Fruit fly (Drosophila melanogaster) whole organism, embryonic: ENCODE measurements around the gene CG15406.

ENCODE experiments used
- CG10979 ChIP-seq: fragments of 200-800 bp; sonication (Bioruptor generic); optimal IDR thresholded peaks from 2 replicates; lab custom pipeline; 2018; ENCODE audit warnings: missing biosample characterization, mild to moderate bottlenecking, missing genetic modification characterization, moderate library complexity
- CG11247 ChIP-seq: fragments of 200-800 bp; sonication (Bioruptor generic); IDR thresholded peaks from 2 replicates; pipeline ENCODE4 v1.3.6; 2022; ENCODE audit warnings: missing biosample characterization, missing genetic modification characterization
- CG11696 ChIP-seq: fragments of 200-800 bp; sonication (Bioruptor generic); IDR thresholded peaks from 2 replicates; pipeline ENCODE4 v1.3.6; 2022; ENCODE audit warnings: missing biosample characterization, missing genetic modification characterization
- CG12769 ChIP-seq: fragments of 200-800 bp; sonication (Bioruptor generic); optimal IDR thresholded peaks from 2 replicates; lab custom pipeline; 2019; ENCODE audit warnings: missing biosample characterization, mild to moderate bottlenecking, missing genetic modification characterization, moderate library complexity
- CG14441 ChIP-seq: fragments of 200-800 bp; sonication (Bioruptor generic); IDR thresholded peaks from 2 replicates; pipeline ENCODE4 v1.3.6; 2022; ENCODE audit warnings: missing biosample characterization, missing genetic modification characterization
- CG15696 ChIP-seq: fragments of 200-800 bp; sonication (Bioruptor generic); optimal IDR thresholded peaks from 2 replicates; lab custom pipeline; 2019; ENCODE audit warnings: missing biosample characterization, mild to moderate bottlenecking, missing genetic modification characterization, moderate library complexity
- CG2202 ChIP-seq: fragments of 200-800 bp; sonication (Bioruptor generic); optimal IDR thresholded peaks from 2 replicates; lab custom pipeline; 2018; ENCODE audit warnings: missing biosample characterization, mild to moderate bottlenecking, missing genetic modification characterization
- CG30403 ChIP-seq: fragments of 200-800 bp; sonication (Bioruptor generic); optimal IDR thresholded peaks from 3 replicates; lab custom pipeline; 2016; ENCODE audit warnings: missing biosample characterization, missing genetic modification characterization
- CG4404 ChIP-seq: fragments of 200-800 bp; sonication (Bioruptor generic); IDR thresholded peaks from 2 replicates; pipeline ENCODE4 v1.3.6; 2022; ENCODE audit warnings: missing biosample characterization, missing genetic modification characterization
- CG8089 ChIP-seq: fragments of 200-800 bp; sonication (Bioruptor generic); optimal IDR thresholded peaks from 3 replicates; lab custom pipeline; 2016; ENCODE audit warnings: missing biosample characterization, missing genetic modification characterization
- CG9215 ChIP-seq: fragments of 200-800 bp; sonication (Bioruptor generic); IDR thresholded peaks from 2 replicates; pipeline ENCODE4 v1.3.6; 2022; ENCODE audit warnings: missing biosample characterization, missing genetic modification characterization
- Chrac-16 ChIP-seq: fragments of 200-800 bp; sonication (Bioruptor generic); optimal IDR thresholded peaks from 3 replicates; lab custom pipeline; 2016; ENCODE audit warnings: missing biosample characterization, missing genetic modification characterization
- D ChIP-seq, 2 experiments: fragments of 200-800 bp in 1 of 2; fragments of >200 bp in 1 of 2; sonication (Bioruptor generic) in 1 of 2; optimal IDR thresholded peaks; 2 replicates in 1 of 2; 3 replicates in 1 of 2; lab custom pipeline; 2017; ENCODE audit warnings: mild to moderate bottlenecking in 1 of 2, missing biosample characterization in 1 of 2, missing genetic modification characterization in 1 of 2, missing genetic modification reagents in 1 of 2
- Dad ChIP-seq: fragments of 200-800 bp; sonication (Bioruptor generic); optimal IDR thresholded peaks from 3 replicates; lab custom pipeline; 2016; ENCODE audit warnings: missing biosample characterization, missing genetic modification characterization
- HLHmδ ChIP-seq: fragments of 200-800 bp; sonication (Bioruptor generic); optimal IDR thresholded peaks from 2 replicates; lab custom pipeline; 2018; ENCODE audit warnings: missing biosample characterization, mild to moderate bottlenecking, missing genetic modification characterization, moderate library complexity
- Hr39 ChIP-seq: fragments of >200 bp; optimal IDR thresholded peaks from 2 replicates; lab custom pipeline; 2017
- Med ChIP-seq: fragments of 200-800 bp; sonication (Bioruptor generic); peaks from one replicate; lab custom pipeline; 2016; ENCODE audit warnings: missing biosample characterization, missing genetic modification characterization, mild to moderate bottlenecking, inconsistent platforms, moderate library complexity
- Nf-YB ChIP-seq: fragments of 200-800 bp; sonication (Bioruptor generic); optimal IDR thresholded peaks from 3 replicates; lab custom pipeline; 2019; ENCODE audit warnings: missing biosample characterization, mild to moderate bottlenecking, missing genetic modification characterization, moderate library complexity
- Nf-YC ChIP-seq: fragments of 200-800 bp; optimal IDR thresholded peaks from 3 replicates; lab custom pipeline; 2019; ENCODE audit warnings: missing biosample characterization, mild to moderate bottlenecking, missing genetic modification characterization, moderate library complexity
- Optix ChIP-seq: fragments of 200-800 bp; sonication (Bioruptor generic); IDR thresholded peaks from 3 replicates; pipeline ENCODE4 v1.3.6; 2022; ENCODE audit warnings: missing biosample characterization, missing genetic modification characterization
- Pdp1 ChIP-seq, 2 experiments: fragments of 200-800 bp; sonication (Bioruptor generic); optimal IDR thresholded peaks; 3 replicates each; lab custom pipeline; 2016; ENCODE audit warnings: missing biosample characterization in 2 of 2, missing genetic modification characterization in 2 of 2, mild to moderate bottlenecking in 1 of 2, moderate library complexity in 1 of 2
- Taf1 ChIP-seq: fragments of 200-800 bp; sonication (Bioruptor generic); IDR thresholded peaks from 2 replicates; pipeline ENCODE4 v1.3.6; 2022; ENCODE audit warnings: missing biosample characterization, missing genetic modification characterization
- Vsx1 ChIP-seq: fragments of 200-800 bp; sonication (Bioruptor generic); optimal IDR thresholded peaks from 2 replicates; lab custom pipeline; 2017; ENCODE audit warnings: missing biosample characterization, mild to moderate bottlenecking, missing genetic modification characterization, missing genetic modification reagents
- ac ChIP-seq: fragments of 200-800 bp; sonication (Bioruptor generic); optimal IDR thresholded peaks from 3 replicates; lab custom pipeline; 2017; ENCODE audit warnings: missing biosample characterization, mild to moderate bottlenecking, missing genetic modification characterization
- bbx ChIP-seq: fragments of 200-800 bp; sonication (Bioruptor generic); IDR thresholded peaks from 2 replicates; pipeline ENCODE4 v1.3.6; 2022; ENCODE audit warnings: missing biosample characterization, missing genetic modification characterization; ENCODE audit not compliant: partially characterized antibody
- bigmax ChIP-seq: fragments of 200-800 bp; sonication (Bioruptor generic); optimal IDR thresholded peaks from 2 replicates; lab custom pipeline; 2018; ENCODE audit warnings: missing biosample characterization, mild to moderate bottlenecking, missing genetic modification characterization
- chif ChIP-seq, 2 experiments: fragments of 200-800 bp; sonication (Bioruptor generic); optimal IDR thresholded peaks; 3 replicates each; lab custom pipeline; 2016; ENCODE audit warnings: missing biosample characterization in 2 of 2, missing genetic modification characterization in 2 of 2
- chinmo ChIP-seq: fragments of 200-800 bp; sonication (Bioruptor generic); IDR thresholded peaks from 4 replicates; pipeline ENCODE4 v1.3.6; 2022; ENCODE audit warnings: missing biosample characterization, missing genetic modification characterization; ENCODE audit not compliant: partially characterized antibody
- ci ChIP-seq: fragments of 200-800 bp; sonication (Bioruptor generic); IDR thresholded peaks from 3 replicates; pipeline ENCODE4 v1.3.6; 2022; ENCODE audit warnings: missing biosample characterization, missing genetic modification characterization
- crol ChIP-seq: fragments of 200-800 bp; sonication (Bioruptor generic); IDR thresholded peaks from 2 replicates; pipeline ENCODE4 v1.3.6; 2022; ENCODE audit warnings: missing biosample characterization, missing genetic modification characterization
- cwo ChIP-seq: fragments of 200-800 bp; sonication (Bioruptor generic); optimal IDR thresholded peaks from 3 replicates; lab custom pipeline; 2017; ENCODE audit warnings: missing biosample characterization, missing genetic modification characterization, mild to moderate bottlenecking, moderate library complexity, missing genetic modification reagents
- emc ChIP-seq: fragments of 200-800 bp; sonication (Bioruptor generic); optimal IDR thresholded peaks from 2 replicates; lab custom pipeline; 2016; ENCODE audit warnings: missing biosample characterization, missing genetic modification characterization
- esg ChIP-seq: fragments of 200-800 bp; sonication (Bioruptor generic); conservative IDR thresholded peaks from 2 replicates; pipeline ENCODE4 v1.3.6; 2022; ENCODE audit warnings: missing biosample characterization, missing genetic modification characterization
- exex ChIP-seq: fragments of 200-800 bp; sonication (Bioruptor generic); optimal IDR thresholded peaks from 4 replicates; lab custom pipeline; 2018; ENCODE audit warnings: missing biosample characterization, mild to moderate bottlenecking, missing genetic modification characterization, moderate library complexity
- grau ChIP-seq: fragments of 200-800 bp; optimal IDR thresholded peaks from 3 replicates; lab custom pipeline; 2019; ENCODE audit warnings: missing biosample characterization, mild to moderate bottlenecking, missing genetic modification characterization, moderate library complexity
- lab ChIP-seq: fragments of 200-800 bp; sonication (Bioruptor generic); optimal IDR thresholded peaks from 3 replicates; lab custom pipeline; 2017; ENCODE audit warnings: missing biosample characterization, missing genetic modification characterization, mild to moderate bottlenecking, moderate library complexity, missing genetic modification reagents
- mirr ChIP-seq: fragments of 200-800 bp; sonication (Bioruptor generic); optimal IDR thresholded peaks from 3 replicates; lab custom pipeline; 2018; ENCODE audit warnings: missing biosample characterization, mild to moderate bottlenecking, missing genetic modification characterization
- nom ChIP-seq: fragments of 200-800 bp; sonication (Bioruptor generic); optimal IDR thresholded peaks from 2 replicates; lab custom pipeline; 2017; ENCODE audit warnings: missing biosample characterization, missing genetic modification characterization, mild to moderate bottlenecking, moderate library complexity, missing genetic modification reagents
- org-1 ChIP-seq: fragments of 200-800 bp; sonication (Bioruptor generic); optimal IDR thresholded peaks from 2 replicates; lab custom pipeline; 2017; ENCODE audit warnings: missing biosample characterization, missing genetic modification characterization
- pita ChIP-seq: fragments of 200-800 bp; sonication (Bioruptor generic); optimal IDR thresholded peaks from 2 replicates; lab custom pipeline; 2017; ENCODE audit warnings: missing biosample characterization, mild to moderate bottlenecking, missing genetic modification characterization
- repo ChIP-seq: fragments of 200-800 bp; sonication (Bioruptor generic); optimal IDR thresholded peaks from 2 replicates; lab custom pipeline; 2016; ENCODE audit warnings: missing biosample characterization, missing genetic modification characterization
- run ChIP-seq: fragments of 200-800 bp; sonication (Bioruptor generic); optimal IDR thresholded peaks from 3 replicates; lab custom pipeline; 2018; ENCODE audit warnings: missing biosample characterization, mild to moderate bottlenecking, missing genetic modification characterization
- salm ChIP-seq: fragments of 200-800 bp; sonication (Bioruptor generic); optimal IDR thresholded peaks from 2 replicates; lab custom pipeline; 2018; ENCODE audit warnings: missing biosample characterization, mild to moderate bottlenecking, missing genetic modification characterization
- sens ChIP-seq: fragments of 200-800 bp; sonication (Bioruptor generic); peaks from one replicate; lab custom pipeline; 2016; ENCODE audit warnings: missing biosample characterization, missing genetic modification characterization
- sug ChIP-seq: fragments of 200-800 bp; optimal IDR thresholded peaks from 2 replicates; lab custom pipeline; 2019; ENCODE audit warnings: missing biosample characterization, mild to moderate bottlenecking, missing genetic modification characterization, moderate library complexity
- trem ChIP-seq: fragments of 200-800 bp; optimal IDR thresholded peaks from 3 replicates; lab custom pipeline; 2019; ENCODE audit warnings: missing biosample characterization, mild to moderate bottlenecking, missing genetic modification characterization, moderate library complexity
- vnd ChIP-seq: fragments of 200-800 bp; sonication (Bioruptor generic); IDR thresholded peaks from 3 replicates; pipeline ENCODE4 v1.3.6; 2022; ENCODE audit warnings: missing biosample characterization, missing genetic modification characterization; ENCODE audit not compliant: partially characterized antibody

Gene CG15406

dm6 chr2L:3298065-3298469 is 11.0 kb upstream of the CG15406 start (continued):
- no peak for TF ChIP-seq trem (tag; lab: Kevin White, UChicago)
- peak; percentile 68 for TF ChIP-seq Vsx1 (GFP tag; lab: Kevin White, UChicago)
- no peak for TF ChIP-seq CG15696 (tag; lab: Kevin White, UChicago)
- TF ChIP-seq bbx, result no peak

DNA sequence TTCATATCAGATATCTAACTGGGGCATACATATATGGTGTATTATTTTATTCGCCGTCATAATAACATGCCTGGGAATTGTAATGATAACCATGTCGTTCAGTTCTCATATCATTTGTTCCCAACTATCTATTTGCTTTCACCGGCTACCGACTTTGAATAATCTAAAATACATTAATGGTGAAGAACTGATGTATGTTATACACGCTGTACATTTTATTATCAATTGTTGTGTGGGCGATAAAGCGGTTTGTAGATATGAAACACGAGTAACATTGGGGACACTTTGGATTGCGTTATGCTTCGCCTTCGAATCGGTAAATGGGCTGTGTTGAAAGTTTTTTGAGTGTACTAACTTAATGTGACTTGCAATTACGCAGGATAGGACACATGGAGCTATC is 9.9 kb upstream of the CG15406 start:
- TF ChIP-seq sug (tag; lab: Kevin White, UChicago) (peak; percentile 11), run (tag; lab: Kevin White, UChicago) (no peak), CG11247 (GFP tag; lab: Robert Waterston, UW) (no peak), exex (tag; lab: Kevin White, UChicago) (peak; percentile 75), ci (GFP tag; lab: Robert Waterston, UW) (0 out of 3 replicates have a peak, but pooled peaks have one; percentile 19), salm (tag; lab: Kevin White, UChicago) (peak; percentile 27), Chrac-16 (GFP tag; lab: Kevin White, UChicago) (no peak), Hr39 (lab: Kevin White, UChicago) (no peak), Taf1 (GFP tag; lab: Robert Waterston, UW) (no peak), lab (GFP tag; lab: Kevin White, UChicago) (peak; percentile 5), cwo (GFP tag; lab: Kevin White, UChicago) (peak; percentile 10), mirr (GFP tag; lab: Kevin White, UChicago) (peak; percentile 81), CG12769 (peak; percentile 14), Pdp1 (GFP tag; optimal IDR thresholded peaks at IDR 0.05; lab: Kevin White, UChicago) (peak in 1 of 2 experiments; percentile 15), CG4404 (no peak)

dm6 chr2L:3299803-3300202 is 9.2 kb upstream of the CG15406 start:
- TF ChIP-seq chinmo (GFP tag; lab: Robert Waterston, UW) (0 out of 4 replicates have a peak, but pooled peaks have one; percentile 48), grau (tag; lab: Kevin White, UChicago) (peak; percentile 62), Nf-YC (tag; lab: Kevin White, UChicago) (peak; percentile 68), ac (GFP tag; lab: Kevin White, UChicago) (no peak), Med (GFP tag; lab: Kevin White, UChicago) (peak; percentile 36), sens (GFP tag; lab: Kevin White, UChicago) (peak; percentile 38), nom (GFP tag; lab: Kevin White, UChicago) (peak; percentile 26), CG11696 (GFP tag; lab: Robert Waterston, UW) (peak; percentile 58), D (optimal IDR thresholded peaks at IDR 0.05; lab: Kevin White, UChicago) (no peak), D (GFP tag; optimal IDR thresholded peaks at IDR 0.05; lab: Kevin White, UChicago) (no peak), pita (no peak), repo (GFP tag; lab: Kevin White, UChicago) (no peak), esg (GFP tag; lab: Robert Waterston, UW) (no peak), Nf-YB (GFP tag; lab: Kevin White, UChicago) (peak; percentile 49)

- TF ChIP-seq Optix (GFP tag; lab: Robert Waterston, UW) (no peak), CG2202 (tag; lab: Kevin White, UChicago) (no peak), CG30403 (GFP tag; lab: Kevin White, UChicago) (no peak), org-1 (GFP tag; lab: Kevin White, UChicago) (no peak), crol (no peak), emc (no peak), bigmax (no peak), Dad (GFP tag; lab: Kevin White, UChicago) (no peak), CG10979 (tag; lab: Kevin White, UChicago) (no peak), CG14441 (GFP tag; lab: Robert Waterston, UW) (0 out of 2 replicates have a peak, but pooled peaks have one; percentile 11), CG9215 (GFP tag; lab: Robert Waterston, UW) (0 out of 2 replicates have a peak, but pooled peaks have one; percentile 10), HLHmδ (no peak), vnd (GFP tag; lab: Robert Waterston, UW) (no peak), CG8089 (GFP tag; lab: Kevin White, UChicago) (no peak), chif (GFP tag; optimal IDR thresholded peaks at IDR 0.05; lab: Kevin White, UChicago) (no peak)
Measured at dm6 chr2L:3301058-3301457, 8.0 kb upstream of the CG15406 start.
